Fruit fly (Drosophila melanogaster) whole organism, adult: Measurements from ENCODE around the gene CG14740.

Source experiments
- CG14711 ChIP-seq: fragments of 200-800 bp; sonication (Bioruptor generic); optimal IDR thresholded peaks from 2 replicates; lab custom pipeline; 2018; ENCODE audit warnings: missing biosample characterization, mild to moderate bottlenecking, missing genetic modification characterization, moderate library complexity
- CG1620 ChIP-seq: fragments of 200-800 bp; sonication (Bioruptor generic); optimal IDR thresholded peaks from 2 replicates; lab custom pipeline; 2016; ENCODE audit warnings: missing biosample characterization, missing genetic modification characterization
- CG33017 ChIP-seq: fragments of 200-800 bp; sonication (Bioruptor generic); optimal IDR thresholded peaks from 2 replicates; lab custom pipeline; 2018; ENCODE audit warnings: missing biosample characterization, mild to moderate bottlenecking, missing genetic modification characterization, moderate library complexity
- CG5204 ChIP-seq: fragments of 200-800 bp; sonication (Bioruptor generic); optimal IDR thresholded peaks from 2 replicates; lab custom pipeline; 2016; ENCODE audit warnings: missing biosample characterization, missing genetic modification characterization
- CG7045 ChIP-seq: fragments of 200-800 bp; sonication (Bioruptor generic); optimal IDR thresholded peaks from 2 replicates; lab custom pipeline; 2017; ENCODE audit warnings: missing biosample characterization, mild to moderate bottlenecking, missing genetic modification characterization
- Clk ChIP-seq: fragments of 200-800 bp; sonication (Bioruptor generic); optimal IDR thresholded peaks from 2 replicates; lab custom pipeline; 2017; ENCODE audit warnings: missing biosample characterization, missing genetic modification characterization
- Crg-1 ChIP-seq: fragments of 200-800 bp; sonication (Bioruptor generic); optimal IDR thresholded peaks from 2 replicates; lab custom pipeline; 2016; ENCODE audit warnings: missing biosample characterization, missing genetic modification characterization
- Mnt ChIP-seq: fragments of 200-800 bp; sonication (Bioruptor generic); optimal IDR thresholded peaks from 2 replicates; lab custom pipeline; 2016; ENCODE audit warnings: missing biosample characterization, mild to moderate bottlenecking, missing genetic modification characterization
- kay ChIP-seq: fragments of 200-800 bp; sonication (Bioruptor generic); peaks from one replicate; lab custom pipeline; 2016; ENCODE audit warnings: missing biosample characterization, missing genetic modification characterization, borderline replicate concordance
- ovo ChIP-seq: fragments of 200-800 bp; sonication (Bioruptor generic); optimal IDR thresholded peaks from 2 replicates; lab custom pipeline; 2016; ENCODE audit warnings: missing biosample characterization, missing genetic modification characterization
- tj ChIP-seq: fragments of 200-800 bp; sonication (Bioruptor generic); optimal IDR thresholded peaks from 3 replicates; lab custom pipeline; 2017; ENCODE audit warnings: missing biosample characterization, mild to moderate bottlenecking, missing genetic modification characterization, moderate library complexity
- toe ChIP-seq: fragments of 200-800 bp; sonication (Bioruptor generic); optimal IDR thresholded peaks from 2 replicates; lab custom pipeline; 2016; ENCODE audit warnings: missing biosample characterization, missing genetic modification characterization

- TF ChIP-seq CG14711 (tag; lab: Kevin White, UChicago) (peak; percentile 53), ovo (peak; percentile 34), Clk (peak; percentile 32), kay (GFP tag; lab: Kevin White, UChicago) (no peak), toe (GFP tag; lab: Kevin White, UChicago) (peak; percentile 75), CG7045 (GFP tag; lab: Kevin White, UChicago) (peak; percentile 55), Crg-1 (no peak), CG5204 (GFP tag; lab: Kevin White, UChicago) (no peak), tj (GFP tag; lab: Kevin White, UChicago) (peak; percentile 8), Mnt (GFP tag; lab: Kevin White, UChicago) (peak; percentile 14), CG33017 (tag; lab: Kevin White, UChicago) (peak; percentile 5), CG1620 (GFP tag; lab: Kevin White, UChicago) (no peak)
Observed at dm6 chr3R:12016828-12017280, 45.9 kb downstream of the CG14740 start, which contains the start of the genes DCAF12 and Spt3.
